Fruit fly (Drosophila melanogaster) whole organism, embryonic: ENCODE data around the gene CG17230.
A peak's percentile ranks its signal among the peaks of the same experiment; 100 is the strongest.

Experiments used
- Ada2b ChIP-seq: fragments of 200-800 bp; sonication (Bioruptor generic); IDR thresholded peaks from 2 replicates; pipeline ENCODE4 v1.3.6; 2022; ENCODE audit warnings: missing biosample characterization, missing genetic modification characterization
- B-H2 ChIP-seq: fragments of 200-800 bp; sonication (Bioruptor generic); optimal IDR thresholded peaks from 2 replicates; lab custom pipeline; 2018; ENCODE audit warnings: missing biosample characterization, mild to moderate bottlenecking, missing genetic modification characterization
- CG10274 ChIP-seq: fragments of 200-800 bp; sonication (Bioruptor generic); optimal IDR thresholded peaks from 3 replicates; lab custom pipeline; 2017; ENCODE audit warnings: missing biosample characterization, mild to moderate bottlenecking, missing genetic modification characterization
- CG10654 ChIP-seq: fragments of 200-800 bp; sonication (Bioruptor generic); optimal IDR thresholded peaks from 2 replicates; lab custom pipeline; 2016; ENCODE audit warnings: missing biosample characterization, missing genetic modification characterization
- CG11085 ChIP-seq: fragments of 200-800 bp; sonication (Bioruptor generic); IDR thresholded peaks from 2 replicates; pipeline ENCODE4 v1.3.6; 2022; ENCODE audit warnings: missing biosample characterization, missing genetic modification characterization
- CG12769 ChIP-seq: fragments of 200-800 bp; sonication (Bioruptor generic); optimal IDR thresholded peaks from 2 replicates; lab custom pipeline; 2019; ENCODE audit warnings: missing biosample characterization, mild to moderate bottlenecking, missing genetic modification characterization, moderate library complexity
- CG13894 ChIP-seq: fragments of 200-800 bp; sonication (Bioruptor generic); optimal IDR thresholded peaks from 3 replicates; lab custom pipeline; 2018; ENCODE audit warnings: missing biosample characterization, mild to moderate bottlenecking, missing genetic modification characterization, moderate library complexity
- CG1603 ChIP-seq: fragments of 200-800 bp; sonication (Bioruptor generic); optimal IDR thresholded peaks from 2 replicates; lab custom pipeline; 2019; ENCODE audit warnings: missing biosample characterization, mild to moderate bottlenecking, missing genetic modification characterization, moderate library complexity
- CG1647 ChIP-seq: fragments of 200-800 bp; sonication (Bioruptor generic); optimal IDR thresholded peaks from 3 replicates; lab custom pipeline; 2016; ENCODE audit warnings: missing biosample characterization, missing genetic modification characterization
- CG16779 ChIP-seq: fragments of 200-800 bp; sonication (Bioruptor generic); IDR thresholded peaks from 2 replicates; pipeline ENCODE4 v1.3.6; 2022; ENCODE audit warnings: missing biosample characterization, missing genetic modification characterization
- CG17328 ChIP-seq: fragments of 200-800 bp; sonication (Bioruptor generic); IDR thresholded peaks from 2 replicates; pipeline ENCODE4 v1.3.6; 2022; ENCODE audit warnings: missing biosample characterization, missing genetic modification characterization
- CG17829 ChIP-seq: fragments of 200-800 bp; optimal IDR thresholded peaks from 2 replicates; lab custom pipeline; 2019; ENCODE audit warnings: missing biosample characterization, mild to moderate bottlenecking, missing genetic modification characterization, moderate library complexity
- CG31365 ChIP-seq: fragments of 200-800 bp; sonication (Bioruptor generic); optimal IDR thresholded peaks from 2 replicates; lab custom pipeline; 2018; ENCODE audit warnings: missing biosample characterization, mild to moderate bottlenecking, missing genetic modification characterization
- CG8944 ChIP-seq: fragments of 200-800 bp; sonication (Bioruptor generic); optimal IDR thresholded peaks from 3 replicates; lab custom pipeline; 2016; ENCODE audit warnings: missing biosample characterization, missing genetic modification characterization
- CG9727 ChIP-seq: fragments of 200-800 bp; sonication (Bioruptor generic); optimal IDR thresholded peaks from 3 replicates; lab custom pipeline; 2017; ENCODE audit warnings: missing biosample characterization, mild to moderate bottlenecking, missing genetic modification characterization
- CG9797 ChIP-seq: fragments of 200-800 bp; sonication (Bioruptor generic); optimal IDR thresholded peaks from 3 replicates; lab custom pipeline; 2018; ENCODE audit warnings: missing biosample characterization, mild to moderate bottlenecking, missing genetic modification characterization
- CHES-1-like ChIP-seq: fragments of 200-800 bp; sonication (Bioruptor generic); optimal IDR thresholded peaks from 2 replicates; lab custom pipeline; 2016; ENCODE audit warnings: missing biosample characterization, missing genetic modification characterization
- Doc2 ChIP-seq: fragments of 200-800 bp; sonication (Bioruptor generic); IDR thresholded peaks from 2 replicates; pipeline ENCODE4 v1.3.6; 2022; ENCODE audit warnings: missing biosample characterization, missing genetic modification characterization
- Dp ChIP-seq: fragments of 200-800 bp; sonication (Bioruptor generic); optimal IDR thresholded peaks from 2 replicates; lab custom pipeline; 2018; ENCODE audit warnings: missing biosample characterization, mild to moderate bottlenecking, missing genetic modification characterization, moderate library complexity
- Elba2 ChIP-seq: fragments of 200-800 bp; sonication (Bioruptor generic); optimal IDR thresholded peaks from 3 replicates; lab custom pipeline; 2016; ENCODE audit warnings: missing biosample characterization, missing genetic modification characterization
- Fer2 ChIP-seq: fragments of 200-800 bp; sonication (Bioruptor generic); optimal IDR thresholded peaks from 2 replicates; lab custom pipeline; 2018; ENCODE audit warnings: missing biosample characterization, mild to moderate bottlenecking, missing genetic modification characterization, moderate library complexity
- HmgD ChIP-seq: fragments of 200-800 bp; sonication (Bioruptor generic); optimal IDR thresholded peaks from 3 replicates; lab custom pipeline; 2016; ENCODE audit warnings: missing biosample characterization, missing genetic modification characterization
- Hr39 ChIP-seq: fragments of >200 bp; optimal IDR thresholded peaks from 2 replicates; lab custom pipeline; 2017
- Kr ChIP-seq: fragments of 200-800 bp; sonication (Bioruptor generic); optimal IDR thresholded peaks from 2 replicates; lab custom pipeline; 2017; ENCODE audit warnings: missing biosample characterization, mild to moderate bottlenecking, missing genetic modification characterization
- Lim3 ChIP-seq: fragments of 200-800 bp; sonication (Bioruptor generic); IDR thresholded peaks from 2 replicates; pipeline ENCODE4 v1.3.6; 2022; ENCODE audit warnings: missing biosample characterization, missing genetic modification characterization
- Med ChIP-seq: fragments of 200-800 bp; sonication (Bioruptor generic); peaks from one replicate; lab custom pipeline; 2016; ENCODE audit warnings: missing biosample characterization, missing genetic modification characterization, mild to moderate bottlenecking, inconsistent platforms, moderate library complexity
- NK7.1 ChIP-seq: fragments of 200-800 bp; sonication (Bioruptor generic); optimal IDR thresholded peaks from 3 replicates; lab custom pipeline; 2016; ENCODE audit warnings: missing biosample characterization, missing genetic modification characterization
- Nf-YA ChIP-seq: fragments of 200-800 bp; sonication (Bioruptor generic); IDR thresholded peaks from 2 replicates; pipeline ENCODE4 v1.3.6; 2022; ENCODE audit warnings: missing biosample characterization, missing genetic modification characterization
- Nf-YB ChIP-seq: fragments of 200-800 bp; sonication (Bioruptor generic); optimal IDR thresholded peaks from 3 replicates; lab custom pipeline; 2019; ENCODE audit warnings: missing biosample characterization, mild to moderate bottlenecking, missing genetic modification characterization, moderate library complexity
- Sry-β ChIP-seq: fragments of 200-800 bp; sonication (Bioruptor generic); optimal IDR thresholded peaks from 2 replicates; lab custom pipeline; 2018; ENCODE audit warnings: missing biosample characterization, mild to moderate bottlenecking, missing genetic modification characterization, moderate library complexity
- aop ChIP-seq: fragments of 200-800 bp; sonication (Bioruptor generic); IDR thresholded peaks from 2 replicates; pipeline ENCODE4 v1.3.6; 2022; ENCODE audit warnings: missing biosample characterization, missing genetic modification characterization
- bab2 ChIP-seq: fragments of 200-800 bp; sonication (Bioruptor generic); optimal IDR thresholded peaks from 2 replicates; lab custom pipeline; 2016; ENCODE audit warnings: missing biosample characterization, missing genetic modification characterization
- bowl ChIP-seq: fragments of 200-800 bp; sonication (Bioruptor generic); IDR thresholded peaks from 2 replicates; pipeline ENCODE4 v1.3.6; 2022; ENCODE audit warnings: missing biosample characterization, missing genetic modification characterization
- br ChIP-seq: fragments of >200 bp; optimal IDR thresholded peaks from 2 replicates; lab custom pipeline; 2017
- chn ChIP-seq: fragments of 200-800 bp; sonication (Bioruptor generic); optimal IDR thresholded peaks from 2 replicates; lab custom pipeline; 2016; ENCODE audit warnings: missing biosample characterization, missing genetic modification characterization
- disco-r ChIP-seq: fragments of 200-800 bp; sonication (Bioruptor generic); optimal IDR thresholded peaks from 2 replicates; lab custom pipeline; 2016; ENCODE audit warnings: missing biosample characterization, missing genetic modification characterization
- dmrt99B ChIP-seq: fragments of 200-800 bp; sonication (Bioruptor generic); optimal IDR thresholded peaks from 2 replicates; lab custom pipeline; 2018; ENCODE audit warnings: missing biosample characterization, mild to moderate bottlenecking, missing genetic modification characterization, moderate library complexity
- dpn ChIP-seq, 2 experiments: fragments of 200-800 bp; sonication (Bioruptor generic); optimal IDR thresholded peaks; 3 replicates each; lab custom pipeline; 2016; ENCODE audit warnings: missing biosample characterization in 2 of 2, missing genetic modification characterization in 2 of 2
- eve ChIP-seq, 2 experiments: fragments of >200 bp; optimal IDR thresholded peaks; 2 replicates each; lab custom pipeline; 2017; ENCODE audit warnings: missing biosample characterization in 2 of 2, missing genetic modification characterization in 2 of 2
- ftz-f1 ChIP-seq: fragments of 200-800 bp; sonication (Bioruptor generic); optimal IDR thresholded peaks from 2 replicates; lab custom pipeline; 2016; ENCODE audit warnings: missing biosample characterization, missing genetic modification characterization
- hbn ChIP-seq: fragments of 200-800 bp; sonication (Bioruptor generic); IDR thresholded peaks from 2 replicates; pipeline ENCODE4 v1.3.6; 2022; ENCODE audit warnings: missing biosample characterization, missing genetic modification characterization; ENCODE audit not compliant: partially characterized antibody
- insv ChIP-seq, 2 experiments: fragments of 200-800 bp; sonication (Bioruptor generic); optimal IDR thresholded peaks; 3 replicates each; lab custom pipeline; 2016 to 2018; ENCODE audit warnings: missing biosample characterization in 2 of 2, missing genetic modification characterization in 2 of 2
- jing ChIP-seq: fragments of 200-800 bp; sonication (Bioruptor generic); optimal IDR thresholded peaks from 2 replicates; lab custom pipeline; 2018; ENCODE audit warnings: missing biosample characterization, mild to moderate bottlenecking, missing genetic modification characterization
- mirr ChIP-seq: fragments of 200-800 bp; sonication (Bioruptor generic); optimal IDR thresholded peaks from 3 replicates; lab custom pipeline; 2018; ENCODE audit warnings: missing biosample characterization, mild to moderate bottlenecking, missing genetic modification characterization
- nmo ChIP-seq: fragments of 200-800 bp; sonication (Bioruptor generic); optimal IDR thresholded peaks from 2 replicates; lab custom pipeline; 2018; ENCODE audit warnings: missing biosample characterization, mild to moderate bottlenecking, missing genetic modification characterization, moderate library complexity
- phol ChIP-seq: fragments of 200-800 bp; sonication (Bioruptor generic); optimal IDR thresholded peaks from 3 replicates; lab custom pipeline; 2018; ENCODE audit warnings: missing biosample characterization, mild to moderate bottlenecking, missing genetic modification characterization, moderate library complexity
- pzg ChIP-seq: fragments of 200-800 bp; sonication (Bioruptor generic); optimal IDR thresholded peaks from 3 replicates; lab custom pipeline; 2018; ENCODE audit warnings: missing biosample characterization, mild to moderate bottlenecking, missing genetic modification characterization, moderate library complexity
- rib ChIP-seq: fragments of 200-800 bp; sonication (Bioruptor generic); IDR thresholded peaks from 2 replicates; pipeline ENCODE4 v1.3.6; 2022; ENCODE audit warnings: missing biosample characterization, missing genetic modification characterization
- salm ChIP-seq: fragments of 200-800 bp; sonication (Bioruptor generic); optimal IDR thresholded peaks from 2 replicates; lab custom pipeline; 2018; ENCODE audit warnings: missing biosample characterization, mild to moderate bottlenecking, missing genetic modification characterization
- tgo ChIP-seq: fragments of 200-800 bp; sonication (Bioruptor generic); IDR thresholded peaks from 3 replicates; pipeline ENCODE4 v1.3.6; 2022; ENCODE audit warnings: missing biosample characterization, missing genetic modification characterization
- vfl ChIP-seq: fragments of 200-800 bp; sonication (Bioruptor generic); optimal IDR thresholded peaks from 2 replicates; lab custom pipeline; 2016; ENCODE audit warnings: missing biosample characterization, missing genetic modification characterization
- zen2 ChIP-seq: fragments of 200-800 bp; sonication (Bioruptor generic); IDR thresholded peaks from 3 replicates; pipeline ENCODE4 v1.3.6; 2022; ENCODE audit warnings: missing biosample characterization, missing genetic modification characterization; ENCODE audit not compliant: partially characterized antibody

The CG17230 gene

dm6 chr3R:11392805-11393204, 44.8 kb upstream of the CG17230 start (continued):
- TF ChIP-seq CG1603 (tag; lab: Kevin White, UChicago) = peak; percentile 88
- TF ChIP-seq dmrt99B = no peak
- no peak for TF ChIP-seq zen2 (GFP tag; lab: Robert Waterston, UW)
- TF ChIP-seq bowl (GFP tag; lab: Robert Waterston, UW) = no peak
- TF ChIP-seq Elba2 = peak; percentile 62
- TF ChIP-seq CG12769 = no peak
- 0 out of 2 replicates have a peak, but pooled peaks have one; percentile 34 for TF ChIP-seq Nf-YA (GFP tag; lab: Robert Waterston, UW)
- TF ChIP-seq Nf-YB (GFP tag; lab: Kevin White, UChicago) = peak; percentile 40
- no peak for TF ChIP-seq bab2
- TF ChIP-seq Doc2 (GFP tag; lab: Robert Waterston, UW) = no peak
- peak; percentile 82 for TF ChIP-seq CG17328 (GFP tag; lab: Robert Waterston, UW)
- no peak for TF ChIP-seq B-H2 (GFP tag; lab: Kevin White, UChicago)
- TF ChIP-seq br (lab: Kevin White, UChicago) = no peak
- no peak for TF ChIP-seq salm (tag; lab: Kevin White, UChicago)
- peak; percentile 96 for TF ChIP-seq CG31365 (tag; lab: Kevin White, UChicago)
- TF ChIP-seq insv (GFP tag; optimal IDR thresholded peaks at IDR 0.05; lab: Kevin White, UChicago) = peak in 1 of 2 experiments; percentile 57
- peak; percentile 65 for TF ChIP-seq NK7.1 (GFP tag; lab: Kevin White, UChicago)
- no peak for TF ChIP-seq rib
- no peak for TF ChIP-seq eve (GFP tag; optimal IDR thresholded peaks at IDR 0.05; lab: Kevin White, UChicago)
- peak; percentile 19 for TF ChIP-seq CG8944 (GFP tag; lab: Kevin White, UChicago)
- no peak for TF ChIP-seq Dp (GFP tag; lab: Kevin White, UChicago)
- TF ChIP-seq disco-r (GFP tag; lab: Kevin White, UChicago) = peak; percentile 41
- peak; percentile 63 for TF ChIP-seq nmo
- TF ChIP-seq mirr (GFP tag; lab: Kevin White, UChicago) = no peak
- TF ChIP-seq Lim3 (GFP tag; lab: Robert Waterston, UW) = no peak
- TF ChIP-seq Kr = peak; percentile 86
- peak; percentile 59 for TF ChIP-seq HmgD
- peak; percentile 59 for TF ChIP-seq CG10274 (GFP tag; lab: Kevin White, UChicago)
- 0 out of 2 replicates have a peak, but pooled peaks have one; percentile 47 for TF ChIP-seq CG11085 (GFP tag; lab: Robert Waterston, UW)
- TF ChIP-seq CG17829 (tag; lab: Kevin White, UChicago) = no peak
- TF ChIP-seq CG10654 (GFP tag; lab: Kevin White, UChicago) = peak; percentile 59
- peak; percentile 85 for TF ChIP-seq CG9727 (GFP tag; lab: Kevin White, UChicago)
- TF ChIP-seq Fer2 = peak; percentile 44
- no peak for TF ChIP-seq hbn (GFP tag; lab: Robert Waterston, UW)
- peak; percentile 42 for TF ChIP-seq jing (GFP tag; lab: Kevin White, UChicago)
- TF ChIP-seq CG16779 (GFP tag; lab: Robert Waterston, UW) = no peak
- no peak for TF ChIP-seq pzg (GFP tag; lab: Kevin White, UChicago)
- peak; percentile 33 for TF ChIP-seq Sry-β (GFP tag; lab: Kevin White, UChicago)
- no peak for TF ChIP-seq CG9797
- no peak for TF ChIP-seq CHES-1-like (GFP tag; lab: Kevin White, UChicago)
- peak; percentile 27; the same call in 1 of the 2 replicates for TF ChIP-seq Ada2b (GFP tag; lab: Robert Waterston, UW)
- TF ChIP-seq vfl (GFP tag; lab: Kevin White, UChicago) = no peak
- TF ChIP-seq aop (GFP tag; lab: Robert Waterston, UW) = peak; percentile 28; the same call in 1 of the 2 replicates
- no peak for TF ChIP-seq Med
- peak; percentile 8 for TF ChIP-seq CG1647 (GFP tag; lab: Kevin White, UChicago)
- no peak for TF ChIP-seq CG13894 (tag; lab: Kevin White, UChicago)
- peak; percentile 82 for TF ChIP-seq phol (tag; lab: Kevin White, UChicago)
- peak; percentile 37; the same call in 1 of the 3 replicates for TF ChIP-seq tgo (GFP tag; lab: Robert Waterston, UW)
- no peak for TF ChIP-seq ftz-f1 (GFP tag; lab: Kevin White, UChicago)
- peak; percentile 62 for TF ChIP-seq chn
- TF ChIP-seq dpn (GFP tag; optimal IDR thresholded peaks at IDR 0.05; lab: Kevin White, UChicago) = peak; percentile 2 to 73
- no peak for TF ChIP-seq Hr39 (lab: Kevin White, UChicago)
